Fruit fly (Drosophila melanogaster) S2 (cell line): Measurements from ENCODE around the gene Ogg1.

Experiments
- CG8478 ChIP-seq: fragments of >200 bp; optimal IDR thresholded peaks from 2 replicates; lab custom pipeline; 2018
- CTCF ChIP-seq, 2 experiments: fragments of >200 bp; optimal IDR thresholded peaks; 2 replicates each; lab custom pipeline; 2018

- TF ChIP-seq CG8478 (lab: Kevin White, UChicago) (no peak), CTCF (optimal IDR thresholded peaks at IDR 0.05; lab: Kevin White, UChicago) (no peak)
These were observed 20.7 kb upstream of the Ogg1 start for dm6 chrX:8669434-8669833.
